Fruit fly (Drosophila melanogaster) whole organism, embryonic: ENCODE measurements around the gene CG33791.

ENCODE experiments used
- Asciz ChIP-seq: fragments of 200-800 bp; sonication (Bioruptor generic); optimal IDR thresholded peaks from 2 replicates; lab custom pipeline; 2017; ENCODE audit warnings: missing biosample characterization, mild to moderate bottlenecking, missing genetic modification characterization, missing genetic modification reagents
- Bdp1 ChIP-seq: fragments of 200-800 bp; sonication (Bioruptor generic); optimal IDR thresholded peaks from 3 replicates; lab custom pipeline; 2016; ENCODE audit warnings: missing biosample characterization, missing genetic modification characterization
- CG11085 ChIP-seq: fragments of 200-800 bp; sonication (Bioruptor generic); IDR thresholded peaks from 2 replicates; pipeline ENCODE4 v1.3.6; 2022; ENCODE audit warnings: missing biosample characterization, missing genetic modification characterization
- CG13296 ChIP-seq: fragments of 200-800 bp; sonication (Bioruptor generic); optimal IDR thresholded peaks from 3 replicates; lab custom pipeline; 2018; ENCODE audit warnings: missing biosample characterization, mild to moderate bottlenecking, missing genetic modification characterization
- CG14710 ChIP-seq: fragments of 200-800 bp; sonication (Bioruptor generic); optimal IDR thresholded peaks from 3 replicates; lab custom pipeline; 2019; ENCODE audit warnings: missing biosample characterization, mild to moderate bottlenecking, missing genetic modification characterization, moderate library complexity
- CG1602 ChIP-seq: fragments of 200-800 bp; sonication (Bioruptor generic); optimal IDR thresholded peaks from 3 replicates; lab custom pipeline; 2016; ENCODE audit warnings: missing biosample characterization, missing genetic modification characterization
- CG16813 ChIP-seq: fragments of 200-800 bp; sonication (Bioruptor generic); IDR thresholded peaks from 3 replicates; pipeline ENCODE4 v1.3.6; 2022; ENCODE audit warnings: missing biosample characterization, missing genetic modification characterization; ENCODE audit not compliant: partially characterized antibody
- CG17612 ChIP-seq: fragments of 200-800 bp; sonication (Bioruptor generic); IDR thresholded peaks from 2 replicates; pipeline ENCODE4 v1.3.6; 2022; ENCODE audit warnings: missing biosample characterization, missing genetic modification characterization
- CG18476 ChIP-seq: fragments of 200-800 bp; sonication (Bioruptor generic); optimal IDR thresholded peaks from 2 replicates; lab custom pipeline; 2016; ENCODE audit warnings: missing biosample characterization, mild to moderate bottlenecking, missing genetic modification characterization
- CG32532 ChIP-seq: fragments of 200-800 bp; sonication (Bioruptor generic); IDR thresholded peaks from 2 replicates; pipeline ENCODE4 v1.3.6; 2022; ENCODE audit warnings: missing biosample characterization, missing genetic modification characterization
- CG4360 ChIP-seq: fragments of 200-800 bp; sonication (Bioruptor generic); IDR thresholded peaks from 2 replicates; pipeline ENCODE4 v1.3.6; 2022; ENCODE audit warnings: missing biosample characterization, missing genetic modification characterization
- CG6689 ChIP-seq: fragments of 200-800 bp; sonication (Bioruptor generic); IDR thresholded peaks from 2 replicates; pipeline ENCODE4 v1.3.6; 2022; ENCODE audit warnings: missing biosample characterization, missing genetic modification characterization
- CG8089 ChIP-seq: fragments of 200-800 bp; sonication (Bioruptor generic); optimal IDR thresholded peaks from 3 replicates; lab custom pipeline; 2016; ENCODE audit warnings: missing biosample characterization, missing genetic modification characterization
- CG8388 ChIP-seq: fragments of 200-800 bp; sonication (Bioruptor generic); optimal IDR thresholded peaks from 2 replicates; lab custom pipeline; 2019; ENCODE audit warnings: missing biosample characterization, mild to moderate bottlenecking, missing genetic modification characterization, moderate library complexity
- CoRest ChIP-seq: fragments of 200-800 bp; sonication (Bioruptor generic); optimal IDR thresholded peaks from 3 replicates; lab custom pipeline; 2018; ENCODE audit warnings: missing biosample characterization, mild to moderate bottlenecking, missing genetic modification characterization, moderate library complexity
- E2f1 ChIP-seq: fragments of 200-800 bp; sonication (Bioruptor generic); IDR thresholded peaks from 2 replicates; pipeline ENCODE4 v1.3.6; 2022; ENCODE audit warnings: missing biosample characterization, missing genetic modification characterization
- H15 ChIP-seq: fragments of 200-800 bp; sonication (Bioruptor generic); IDR thresholded peaks from 3 replicates; pipeline ENCODE4 v1.3.6; 2022; ENCODE audit warnings: missing biosample characterization, missing genetic modification characterization
- Hr3 ChIP-seq: fragments of 200-800 bp; sonication (Bioruptor generic); optimal IDR thresholded peaks from 3 replicates; lab custom pipeline; 2016; ENCODE audit warnings: missing biosample characterization, missing genetic modification characterization
- Jarid2 ChIP-seq: fragments of 200-800 bp; sonication (Bioruptor generic); optimal IDR thresholded peaks from 3 replicates; lab custom pipeline; 2017; ENCODE audit warnings: mild to moderate bottlenecking, missing biosample characterization, missing genetic modification reagents, missing genetic modification characterization
- Med ChIP-seq: fragments of 200-800 bp; sonication (Bioruptor generic); peaks from one replicate; lab custom pipeline; 2016; ENCODE audit warnings: missing biosample characterization, missing genetic modification characterization, mild to moderate bottlenecking, inconsistent platforms, moderate library complexity
- Mes4 ChIP-seq: fragments of 200-800 bp; sonication (Bioruptor generic); optimal IDR thresholded peaks from 2 replicates; lab custom pipeline; 2016; ENCODE audit warnings: missing biosample characterization, missing genetic modification characterization
- Nf-YA ChIP-seq: fragments of 200-800 bp; sonication (Bioruptor generic); IDR thresholded peaks from 2 replicates; pipeline ENCODE4 v1.3.6; 2022; ENCODE audit warnings: missing biosample characterization, missing genetic modification characterization
- Trl ChIP-seq, 3 experiments: fragments of >200 bp in 2 of 3; fragments of 200-800 bp in 1 of 3; sonication (Bioruptor generic) in 1 of 3; optimal IDR thresholded peaks; 2 replicates in 1 of 3; 3 replicates in 2 of 3; lab custom pipeline; 2016 to 2017; ENCODE audit warnings: missing biosample characterization in 1 of 3, missing genetic modification characterization in 1 of 3
- YL-1 ChIP-seq: fragments of 200-800 bp; sonication (Bioruptor generic); optimal IDR thresholded peaks from 3 replicates; lab custom pipeline; 2017; ENCODE audit warnings: missing biosample characterization, mild to moderate bottlenecking, missing genetic modification characterization
- danr ChIP-seq: fragments of 200-800 bp; sonication (Bioruptor generic); IDR thresholded peaks from 2 replicates; pipeline ENCODE4 v1.3.6; 2022; ENCODE audit warnings: missing biosample characterization, missing genetic modification characterization
- fd3F ChIP-seq: fragments of 200-800 bp; sonication (Bioruptor generic); optimal IDR thresholded peaks from 2 replicates; lab custom pipeline; 2018; ENCODE audit warnings: missing biosample characterization, mild to moderate bottlenecking, missing genetic modification characterization, moderate library complexity
- fu2 ChIP-seq: fragments of 200-800 bp; sonication (Bioruptor generic); optimal IDR thresholded peaks from 2 replicates; lab custom pipeline; 2016; ENCODE audit warnings: missing biosample characterization, missing genetic modification characterization
- gfzf ChIP-seq: fragments of 200-800 bp; sonication (Bioruptor generic); optimal IDR thresholded peaks from 2 replicates; lab custom pipeline; 2016; ENCODE audit warnings: missing biosample characterization, mild to moderate bottlenecking, missing genetic modification characterization, moderate library complexity
- gsb-n ChIP-seq: fragments of 200-800 bp; sonication (Bioruptor generic); optimal IDR thresholded peaks from 3 replicates; lab custom pipeline; 2018; ENCODE audit warnings: missing biosample characterization, mild to moderate bottlenecking, missing genetic modification characterization
- gt ChIP-seq: fragments of 200-800 bp; sonication (Bioruptor generic); IDR thresholded peaks from 2 replicates; pipeline ENCODE4 v1.3.6; 2022; ENCODE audit warnings: missing biosample characterization, missing genetic modification characterization
- ham ChIP-seq: fragments of 200-800 bp; sonication (Bioruptor generic); IDR thresholded peaks from 2 replicates; pipeline ENCODE4 v1.3.6; 2022; ENCODE audit warnings: missing biosample characterization, missing genetic modification characterization
- her ChIP-seq: fragments of 200-800 bp; sonication (Bioruptor generic); optimal IDR thresholded peaks from 2 replicates; lab custom pipeline; 2016; ENCODE audit warnings: missing biosample characterization, missing genetic modification characterization
- hth ChIP-seq: fragments of >200 bp; optimal IDR thresholded peaks from 2 replicates; lab custom pipeline; 2017; ENCODE audit warnings: inconsistent platforms
- insv ChIP-seq, 2 experiments: fragments of 200-800 bp; sonication (Bioruptor generic); optimal IDR thresholded peaks; 3 replicates each; lab custom pipeline; 2016 to 2018; ENCODE audit warnings: missing biosample characterization in 2 of 2, missing genetic modification characterization in 2 of 2
- lbe ChIP-seq: fragments of 200-800 bp; sonication (Bioruptor generic); optimal IDR thresholded peaks from 2 replicates; lab custom pipeline; 2016; ENCODE audit warnings: missing biosample characterization, mild to moderate bottlenecking, missing genetic modification characterization
- maf-S ChIP-seq: fragments of 200-800 bp; sonication (Bioruptor generic); optimal IDR thresholded peaks from 2 replicates; lab custom pipeline; 2016; ENCODE audit warnings: missing biosample characterization, missing genetic modification characterization
- nerfin-1 ChIP-seq: fragments of 200-800 bp; sonication (Bioruptor generic); optimal IDR thresholded peaks from 3 replicates; lab custom pipeline; 2019; ENCODE audit warnings: missing biosample characterization, mild to moderate bottlenecking, missing genetic modification characterization, moderate library complexity
- pan ChIP-seq, 4 experiments: fragments of >200 bp in 3 of 4; fragments of 200-800 bp in 1 of 4; sonication (Bioruptor generic) in 1 of 4; optimal IDR thresholded peaks in 3 of 4; IDR thresholded peaks in 1 of 4; 2 replicates each; pipeline versions ENCODE4 v1.3.6 to Lab custom; 2017 to 2022; ENCODE audit warnings: missing biosample characterization in 2 of 4, missing genetic modification characterization in 2 of 4, mixed read lengths in 1 of 4
- psq ChIP-seq: fragments of 200-800 bp; sonication (Bioruptor generic); optimal IDR thresholded peaks from 2 replicates; lab custom pipeline; 2017; ENCODE audit warnings: missing biosample characterization, missing genetic modification characterization
- ranshi ChIP-seq: fragments of 200-800 bp; sonication (Bioruptor generic); IDR thresholded peaks from 2 replicates; pipeline ENCODE4 v1.3.6; 2022; ENCODE audit warnings: missing biosample characterization, missing genetic modification characterization
- sisA ChIP-seq: fragments of 200-800 bp; sonication (Bioruptor generic); IDR thresholded peaks from 2 replicates; pipeline ENCODE4 v1.3.6; 2022; ENCODE audit warnings: missing biosample characterization, missing genetic modification characterization
- so ChIP-seq: fragments of 200-800 bp; sonication (Bioruptor generic); IDR thresholded peaks from 3 replicates; pipeline ENCODE4 v1.3.6; 2022; ENCODE audit warnings: missing biosample characterization, missing genetic modification characterization
- stwl ChIP-seq: fragments of 200-800 bp; sonication (Bioruptor generic); optimal IDR thresholded peaks from 3 replicates; lab custom pipeline; 2018; ENCODE audit warnings: missing biosample characterization, mild to moderate bottlenecking, missing genetic modification characterization, moderate library complexity
- sug ChIP-seq: fragments of 200-800 bp; optimal IDR thresholded peaks from 2 replicates; lab custom pipeline; 2019; ENCODE audit warnings: missing biosample characterization, mild to moderate bottlenecking, missing genetic modification characterization, moderate library complexity
- tin ChIP-seq: fragments of 200-800 bp; sonication (Bioruptor generic); optimal IDR thresholded peaks from 3 replicates; lab custom pipeline; 2016; ENCODE audit warnings: missing biosample characterization, missing genetic modification characterization
- unc-4 ChIP-seq: fragments of 200-800 bp; sonication (Bioruptor generic); IDR thresholded peaks from 2 replicates; pipeline ENCODE4 v1.3.6; 2022; ENCODE audit warnings: missing biosample characterization, missing genetic modification characterization; ENCODE audit not compliant: partially characterized antibody
- wek ChIP-seq: fragments of 200-800 bp; sonication (Bioruptor generic); optimal IDR thresholded peaks from 3 replicates; lab custom pipeline; 2018; ENCODE audit warnings: missing biosample characterization, mild to moderate bottlenecking, missing genetic modification characterization, moderate library complexity
- zen2 ChIP-seq: fragments of 200-800 bp; sonication (Bioruptor generic); IDR thresholded peaks from 3 replicates; pipeline ENCODE4 v1.3.6; 2022; ENCODE audit warnings: missing biosample characterization, missing genetic modification characterization; ENCODE audit not compliant: partially characterized antibody

The CG33791 gene

dm6 chr3L:1568225-1569161 lies 34.3 kb upstream of the CG33791 start, which contains the start of gene CG7879 (continued):
- TF ChIP-seq Med (GFP tag; lab: Kevin White, UChicago) (peak; percentile 72), Asciz (GFP tag; lab: Kevin White, UChicago) (no peak), fd3F (GFP tag; lab: Kevin White, UChicago) (no peak), CG1602 (peak; percentile 34), CG11085 (GFP tag; lab: Robert Waterston, UW) (no peak), her (GFP tag; lab: Kevin White, UChicago) (no peak), sisA (GFP tag; lab: Robert Waterston, UW) (peak; percentile 25), unc-4 (GFP tag; lab: Robert Waterston, UW) (peak; percentile 46; the same call in 1 of the 2 replicates), YL-1 (GFP tag; lab: Kevin White, UChicago) (peak; percentile 91), sug (tag; lab: Kevin White, UChicago) (peak; percentile 7), so (no peak), ham (GFP tag; lab: Robert Waterston, UW) (no peak), CG32532 (GFP tag; lab: Robert Waterston, UW) (no peak), CG14710 (tag; lab: Kevin White, UChicago) (peak; percentile 72), gt (GFP tag; lab: Robert Waterston, UW) (no peak), Trl (optimal IDR thresholded peaks at IDR 0.05; lab: Kevin White, UChicago) (no peak), Trl (GFP tag; optimal IDR thresholded peaks at IDR 0.05; lab: Kevin White, UChicago) (no peak), CG13296 (GFP tag; lab: Kevin White, UChicago) (no peak), Bdp1 (GFP tag; lab: Kevin White, UChicago) (no peak), CG4360 (peak; percentile 71), CG6689 (GFP tag; lab: Robert Waterston, UW) (0 out of 2 replicates have a peak, but pooled peaks have one; percentile 23), stwl (tag; lab: Kevin White, UChicago) (peak; percentile 5), maf-S (GFP tag; lab: Kevin White, UChicago) (no peak), CG8388 (no peak), gsb-n (no peak), insv (GFP tag; optimal IDR thresholded peaks at IDR 0.05; lab: Kevin White, UChicago) (no peak), Mes4 (no peak), wek (GFP tag; lab: Kevin White, UChicago) (peak; percentile 82), nerfin-1 (tag; lab: Kevin White, UChicago) (peak; percentile 98), fu2 (GFP tag; lab: Kevin White, UChicago) (no peak), CG16813 (GFP tag; lab: Robert Waterston, UW) (no peak; the same call in 2 of the 3 replicates), tin (GFP tag; lab: Kevin White, UChicago) (peak; percentile 8), Nf-YA (no peak), CG8089 (GFP tag; lab: Kevin White, UChicago) (no peak), pan (optimal IDR thresholded peaks at IDR 0.05; lab: Kevin White, UChicago) (no peak), pan (GFP tag; optimal IDR thresholded peaks at IDR 0.05 in 1 of 2, IDR thresholded peaks at IDR 0.05 in 1 of 2) (no peak), CG18476 (GFP tag; lab: Kevin White, UChicago) (no peak), hth (lab: Kevin White, UChicago) (no peak), Jarid2 (peak; percentile 31), gfzf (GFP tag; lab: Kevin White, UChicago) (peak; percentile 84), lbe (GFP tag; lab: Kevin White, UChicago) (no peak), H15 (GFP tag; lab: Robert Waterston, UW) (no peak), ranshi (no peak), CoRest (peak; percentile 46), CG17612 (GFP tag; lab: Robert Waterston, UW) (0 out of 2 replicates have a peak, but pooled peaks have one; percentile 8), psq (GFP tag; lab: Kevin White, UChicago) (peak; percentile 43), E2f1 (no peak), Hr3 (GFP tag; lab: Kevin White, UChicago) (peak; percentile 16), zen2 (GFP tag; lab: Robert Waterston, UW) (no peak), danr (GFP tag; lab: Robert Waterston, UW) (no peak)
